Fruit fly (Drosophila melanogaster) whole organism, pupa: ENCODE measurements around the gene Uba5.

Experiments used
- CG15710 ChIP-seq: fragments of 200-800 bp; sonication (Bioruptor generic); optimal IDR thresholded peaks from 2 replicates; lab custom pipeline; 2018; ENCODE audit warnings: missing biosample characterization, mild to moderate bottlenecking, missing genetic modification characterization, moderate library complexity
- CG17806 ChIP-seq: fragments of 200-800 bp; sonication (Bioruptor generic); optimal IDR thresholded peaks from 2 replicates; lab custom pipeline; 2018; ENCODE audit warnings: missing biosample characterization, mild to moderate bottlenecking, missing genetic modification characterization, moderate library complexity
- CG32121 ChIP-seq: fragments of 200-800 bp; sonication (Bioruptor generic); IDR thresholded peaks from 2 replicates; pipeline ENCODE4 v1.3.6; 2022; ENCODE audit warnings: missing biosample characterization, missing genetic modification characterization
- CG8301 ChIP-seq: fragments of 200-800 bp; sonication (Bioruptor generic); optimal IDR thresholded peaks from 2 replicates; lab custom pipeline; 2018; ENCODE audit warnings: missing biosample characterization, mild to moderate bottlenecking, missing genetic modification characterization
- EcR ChIP-seq: fragments of 200-800 bp; sonication (Bioruptor generic); optimal IDR thresholded peaks from 3 replicates; lab custom pipeline; 2019; ENCODE audit warnings: missing biosample characterization, missing genetic modification characterization, mild to moderate bottlenecking, moderate library complexity, missing genetic modification reagents
- Pif1A ChIP-seq: fragments of 200-800 bp; sonication (Bioruptor generic); optimal IDR thresholded peaks from 3 replicates; lab custom pipeline; 2016; ENCODE audit warnings: missing biosample characterization, missing genetic modification characterization
- Snoo ChIP-seq: fragments of 200-800 bp; sonication (Bioruptor generic); optimal IDR thresholded peaks from 3 replicates; lab custom pipeline; 2017; ENCODE audit warnings: missing biosample characterization, mild to moderate bottlenecking, missing genetic modification characterization, inconsistent platforms
- fd96Ca ChIP-seq: fragments of 200-800 bp; sonication (Bioruptor generic); IDR thresholded peaks from 3 replicates; pipeline ENCODE4 v1.3.6; 2022; ENCODE audit warnings: missing biosample characterization, missing genetic modification characterization

- no peak for TF ChIP-seq Snoo (tag; lab: Kevin White, UChicago)
- no peak for TF ChIP-seq EcR (GFP tag; lab: Kevin White, UChicago)
- TF ChIP-seq CG32121 (GFP tag; lab: Robert Waterston, UW), result no peak
- TF ChIP-seq Pif1A (GFP tag; lab: Kevin White, UChicago), result no peak
- TF ChIP-seq CG15710 (tag; lab: Kevin White, UChicago), result no peak
- no peak for TF ChIP-seq fd96Ca (GFP tag; lab: Robert Waterston, UW)
- TF ChIP-seq CG17806 (tag; lab: Kevin White, UChicago), result no peak
- TF ChIP-seq CG8301, result no peak
These were observed 8.2 kb downstream of the Uba5 start, which contains the start of gene CG33235 for dm6 chrX:11491473-11491872.
